Worm (Caenorhabditis elegans) whole organism, L3 larva: Measurements from ENCODE around the gene kcc-1.

ENCODE experiments used
- aly-2 ChIP-seq: fragments of 150-350 bp; optimal IDR thresholded peaks from 2 replicates; lab custom pipeline; 2014; ENCODE audit warnings: missing biosample characterization, missing genetic modification characterization
- ceh-9 ChIP-seq: sonication (generic microtip); optimal IDR thresholded peaks from 2 replicates; lab custom pipeline; 2018; ENCODE audit warnings: missing biosample characterization, missing genetic modification characterization
- lin-39 ChIP-seq: fragments of 150-350 bp; optimal IDR thresholded peaks from 2 replicates; lab custom pipeline; 2018; ENCODE audit warnings: missing biosample characterization, missing genetic modification reagents, missing genetic modification characterization
- nhr-11 ChIP-seq: fragments of 150-350 bp; optimal IDR thresholded peaks from 2 replicates; lab custom pipeline; 2014; ENCODE audit warnings: missing biosample characterization, missing genetic modification characterization

ce11 chrIV:7230198-7230597 lies 24.1 kb downstream of the kcc-1 start, which contains the start of gene cap-1:
- TF ChIP-seq aly-2 (no peak), nhr-11 (tag; lab: Kevin White, UChicago) (no peak), ceh-9 (no peak), lin-39 (tag; lab: Kevin White, UChicago) (no peak)
